Worm (Caenorhabditis elegans): ENCODE data around the gene Y57G11C.499.

Gene Y57G11C.499

ce11 chrIV:14795918-14796488 lies 41.3 kb upstream of the Y57G11C.499 start, which contains the start of gene coq-3:
Gene coq-3 (minus strand): TSS chrIV:14796324.
- TF ChIP-seq zag-1 (tag; optimal IDR thresholded peaks at IDR 0.05) (no peak), elt-1 (tag; optimal IDR thresholded peaks at IDR 0.05) (no peak), nhr-11 (tag; optimal IDR thresholded peaks at IDR 0.05) (no peak), ztf-4 (tag; optimal IDR thresholded peaks at IDR 0.05) (peak; percentile 5), nhr-43 (tag; optimal IDR thresholded peaks at IDR 0.05; ENCODE audit: poor library complexity, severe bottlenecking) (peak; percentile 15), aly-2 (tag; optimal IDR thresholded peaks at IDR 0.05) (no peak), ama-1 (optimal IDR thresholded peaks at IDR 0.05) (peak; percentile 83)

DNA sequence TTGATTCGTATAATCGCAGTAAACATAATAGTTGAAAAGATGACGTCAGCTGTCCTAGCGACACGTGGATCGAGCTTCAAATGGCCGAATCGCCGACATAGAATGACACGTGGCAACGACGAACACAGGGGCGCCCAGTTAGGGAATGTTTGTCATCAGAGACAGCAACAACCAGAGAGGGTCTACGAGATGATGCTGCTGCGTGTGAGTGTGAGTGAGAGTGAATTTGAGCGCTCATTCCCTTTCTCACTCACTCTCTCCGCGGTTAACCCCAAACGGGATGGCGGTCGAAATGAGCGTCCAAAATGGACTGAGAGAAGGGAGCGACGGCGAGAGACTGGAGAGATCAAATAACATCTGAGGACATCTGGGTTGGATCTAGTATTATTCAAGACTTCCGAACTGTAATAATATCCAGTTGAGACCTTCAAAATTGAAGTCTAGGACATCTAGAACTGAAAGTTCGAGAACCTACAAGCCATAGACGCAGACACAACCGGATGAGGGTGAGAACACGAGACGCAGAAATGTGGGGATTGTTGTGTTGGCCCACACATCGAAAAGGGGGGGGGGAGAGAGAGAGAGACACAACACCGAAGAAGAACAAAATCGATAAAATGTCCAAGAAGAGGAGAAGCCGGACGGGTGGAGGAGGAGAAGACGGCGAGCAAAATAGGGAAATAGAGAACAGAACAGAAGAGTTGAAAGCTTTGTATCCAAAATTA lies 39.3 kb upstream of the Y57G11C.499 start:
- TF ChIP-seq sea-2 (GFP tag; optimal IDR thresholded peaks at IDR 0.05) (peak; percentile 97), zag-1 (tag; optimal IDR thresholded peaks at IDR 0.05) (no peak), ceh-16 (tag; optimal IDR thresholded peaks at IDR 0.05) (no peak), lsy-12 (tag; optimal IDR thresholded peaks at IDR 0.05) (peak; percentile 59), elt-2 (tag; optimal IDR thresholded peaks at IDR 0.05) (peak; percentile 45), lin-39 (tag; optimal IDR thresholded peaks at IDR 0.05) (peak; percentile 15), lin-15B (tag; optimal IDR thresholded peaks at IDR 0.05) (peak; percentile 17), nhr-237 (tag; optimal IDR thresholded peaks at IDR 0.05) (no peak), tbx-2 (tag; optimal IDR thresholded peaks at IDR 0.05) (no peak), ztf-11 (tag; optimal IDR thresholded peaks at IDR 0.05) (no peak), ceh-28 (tag; optimal IDR thresholded peaks at IDR 0.05) (peak; percentile 70), nhr-11 (tag; optimal IDR thresholded peaks at IDR 0.05) (no peak), egl-27 (tag; optimal IDR thresholded peaks at IDR 0.05) (no peak), fkh-10 (GFP tag; optimal IDR thresholded peaks at IDR 0.05) (no peak), nhr-77 (tag; optimal IDR thresholded peaks at IDR 0.05) (no peak), ztf-4 (tag; optimal IDR thresholded peaks at IDR 0.05) (peak; percentile 28), nhr-67 (tag; optimal IDR thresholded peaks at IDR 0.05) (no peak), aly-2 (tag; optimal IDR thresholded peaks at IDR 0.05) (no peak), nhr-43 (tag; optimal IDR thresholded peaks at IDR 0.05; ENCODE audit: poor library complexity, severe bottlenecking) (peak; percentile 12), hmg-11 (tag; optimal IDR thresholded peaks at IDR 0.05) (peak; percentile 48), ama-1 (optimal IDR thresholded peaks at IDR 0.05) (peak; percentile 55), fkh-2 (tag; optimal IDR thresholded peaks at IDR 0.05) (no peak), nhr-25 (tag; optimal IDR thresholded peaks at IDR 0.05) (peak; percentile 75), nhr-23 (tag; optimal IDR thresholded peaks at IDR 0.05) (peak; percentile 43), mml-1 (tag; optimal IDR thresholded peaks at IDR 0.05) (no peak), pha-4 (tag; optimal IDR thresholded peaks at IDR 0.05) (peak; percentile 60), eor-1 (tag; optimal IDR thresholded peaks at IDR 0.05) (no peak), nhr-28 (tag; optimal IDR thresholded peaks at IDR 0.05) (no peak), skn-1 (tag; optimal IDR thresholded peaks at IDR 0.05) (no peak), egl-5 (tag; optimal IDR thresholded peaks at IDR 0.05) (no peak), R02D3.7 (tag; optimal IDR thresholded peaks at IDR 0.05) (peak; percentile 24), mdl-1 (tag; optimal IDR thresholded peaks at IDR 0.05) (peak; percentile 23), daf-12 (tag; optimal IDR thresholded peaks at IDR 0.05) (no peak), pqm-1 (tag; optimal IDR thresholded peaks at IDR 0.05) (peak; percentile 17), nfya-1 (tag; optimal IDR thresholded peaks at IDR 0.05; ENCODE audit: insufficient read depth) (peak; percentile 71), elt-3 (tag; optimal IDR thresholded peaks at IDR 0.05) (no peak), ZK546.5 (tag; optimal IDR thresholded peaks at IDR 0.05) (no peak), unc-62 (GFP tag; optimal IDR thresholded peaks at IDR 0.05) (no peak), nhr-12 (tag; optimal IDR thresholded peaks at IDR 0.05) (no peak), jun-1 (tag; optimal IDR thresholded peaks at IDR 0.05) (peak; percentile 21), nhr-76 (tag; optimal IDR thresholded peaks at IDR 0.05) (no peak), fos-1 (tag; optimal IDR thresholded peaks at IDR 0.05) (no peak), ceh-9 (tag; optimal IDR thresholded peaks at IDR 0.05) (no peak), ceh-82 (tag; optimal IDR thresholded peaks at IDR 0.05) (no peak), elt-1 (tag; optimal IDR thresholded peaks at IDR 0.05) (peak; percentile 5), snpc-4 (tag; optimal IDR thresholded peaks at IDR 0.05) (no peak), unc-39 (tag; optimal IDR thresholded peaks at IDR 0.05) (no peak)
